Worm (Caenorhabditis elegans) whole organism, early embryonic: ENCODE results near the gene C44B11.6.

Source experiments
- B0310.2 ChIP-seq: sonication (generic microtip); optimal IDR thresholded peaks from 2 replicates; lab custom pipeline; 2016; ENCODE audit warnings: mild to moderate bottlenecking, missing genetic modification characterization, missing compliant biosample characterization
- F13C5.2 ChIP-seq: sonication (generic microtip); optimal IDR thresholded peaks from 2 replicates; lab custom pipeline; 2017; ENCODE audit warnings: mild to moderate bottlenecking, missing genetic modification characterization, inconsistent platforms, missing compliant biosample characterization
- aly-1 ChIP-seq: sonication (generic microtip); optimal IDR thresholded peaks from 2 replicates; lab custom pipeline; 2016; ENCODE audit warnings: missing genetic modification characterization, missing compliant biosample characterization
- ama-1 ChIP-seq: fragments of 150-350 bp; optimal IDR thresholded peaks from 2 replicates; lab custom pipeline; 2014
- ceh-13 ChIP-seq: fragments of 200-800 bp; sonication (Bioruptor generic); optimal IDR thresholded peaks from 2 replicates; lab custom pipeline; 2018; ENCODE audit warnings: mild to moderate bottlenecking, missing genetic modification characterization, missing compliant biosample characterization
- ceh-36 ChIP-seq: sonication (generic microtip); optimal IDR thresholded peaks from 2 replicates; lab custom pipeline; 2016; ENCODE audit warnings: missing genetic modification characterization, inconsistent platforms, missing compliant biosample characterization
- ets-7 ChIP-seq: sonication (generic microtip); optimal IDR thresholded peaks from 2 replicates; lab custom pipeline; 2016; ENCODE audit warnings: missing genotype, missing genetic modification characterization, missing compliant biosample characterization
- flt-1 ChIP-seq: fragments of 200-800 bp; sonication (Bioruptor generic); IDR thresholded peaks from 2 replicates; pipeline ENCODE4 v1.3.6; 2022; ENCODE audit warnings: missing genetic modification characterization, missing compliant biosample characterization
- hmbx-1 ChIP-seq: sonication (generic microtip); optimal IDR thresholded peaks from 2 replicates; lab custom pipeline; 2016; ENCODE audit warnings: mild to moderate bottlenecking, missing genetic modification characterization, missing compliant biosample characterization
- hmg-4 ChIP-seq: fragments of 200-800 bp; sonication (Bioruptor generic); optimal IDR thresholded peaks from 2 replicates; lab custom pipeline; 2018; ENCODE audit warnings: mild to moderate bottlenecking, missing genetic modification characterization, missing compliant biosample characterization
- hnd-1 ChIP-seq: sonication (generic microtip); optimal IDR thresholded peaks from 2 replicates; lab custom pipeline; 2016; ENCODE audit warnings: missing genetic modification characterization, missing compliant biosample characterization
- pes-1 ChIP-seq: fragments of 200-800 bp; sonication (Bioruptor generic); IDR thresholded peaks from 2 replicates; pipeline ENCODE4 v1.3.6; 2022; ENCODE audit warnings: missing genetic modification reagents, missing genetic modification characterization, missing compliant biosample characterization
- scrt-1 ChIP-seq: fragments of 200-800 bp; sonication (Bioruptor generic); IDR thresholded peaks from 2 replicates; pipeline ENCODE4 v1.3.6; 2022; ENCODE audit warnings: missing genetic modification characterization, missing compliant biosample characterization
- sea-1 ChIP-seq: fragments of 200-800 bp; sonication (Bioruptor generic); conservative IDR thresholded peaks from 2 replicates; pipeline ENCODE4 v1.3.6; 2022; ENCODE audit warnings: missing genetic modification characterization, missing compliant biosample characterization
- tbx-11 ChIP-seq: fragments of 200-800 bp; sonication (Bioruptor generic); IDR thresholded peaks from 2 replicates; pipeline ENCODE4 v1.3.6; 2022; ENCODE audit warnings: missing genetic modification characterization, missing compliant biosample characterization
- tbx-37 ChIP-seq: fragments of 200-800 bp; sonication (Bioruptor generic); conservative IDR thresholded peaks from 2 replicates; pipeline ENCODE4 v1.3.6; 2022; ENCODE audit warnings: missing genetic modification reagents, missing genetic modification characterization, missing compliant biosample characterization
- tra-4 ChIP-seq: sonication (generic microtip); optimal IDR thresholded peaks from 2 replicates; lab custom pipeline; 2017; ENCODE audit warnings: missing genetic modification characterization, missing compliant biosample characterization

C44B11.6 gene

ce11 chrIII:3171382-3171781 lies 18.4 kb downstream of the C44B11.6 start, which contains the start of gene R148.4:
TSS of gene R148.4 (plus strand) at chrIII:3171592.
- TF ChIP-seq hmg-4 (no peak), B0310.2 (tag; lab: Kevin White, UChicago) (peak; percentile 35), hnd-1 (no peak), sea-1 (GFP tag; lab: Robert Waterston, UW) (no peak)

ce11 chrIII:3174985-3175384 lies 22.0 kb downstream of the C44B11.6 start, which contains the start of gene R148.3:
TSS of gene R148.3 (plus strand) at chrIII:3175331.
- peak; percentile 86 for TF ChIP-seq F13C5.2 (tag; lab: Kevin White, UChicago)
- peak; percentile 94 for TF ChIP-seq ceh-36 (tag; lab: Kevin White, UChicago)
- peak; percentile 68 for TF ChIP-seq aly-1 (tag; lab: Kevin White, UChicago)
- peak; percentile 82 for TF ChIP-seq pes-1
- TF ChIP-seq ets-7: peak; percentile 56
- peak; percentile 73 for TF ChIP-seq tra-4
- TF ChIP-seq B0310.2 (tag; lab: Kevin White, UChicago): peak; percentile 58
- peak; percentile 64 for TF ChIP-seq hnd-1
- peak; percentile 63 for TF ChIP-seq ceh-13 (GFP tag; lab: Kevin White, UChicago)
- TF ChIP-seq flt-1 (GFP tag; lab: Robert Waterston, UW): peak; percentile 69; the same call in 1 of the 2 replicates
- no peak for TF ChIP-seq ama-1 (lab: Kevin White, UChicago)
- peak; percentile 80; the same call in 1 of the 2 replicates for TF ChIP-seq sea-1 (GFP tag; lab: Robert Waterston, UW)
- peak; percentile 32 for TF ChIP-seq hmbx-1
- peak; percentile 44 for TF ChIP-seq hmg-4
- TF ChIP-seq tbx-11 (GFP tag; lab: Robert Waterston, UW): peak; percentile 73
- peak; percentile 76 for TF ChIP-seq tbx-37 (GFP tag; lab: Robert Waterston, UW)
- peak; percentile 82 for TF ChIP-seq scrt-1 (GFP tag; lab: Robert Waterston, UW)

- no peak for TF ChIP-seq sea-1 (GFP tag; lab: Robert Waterston, UW)
- TF ChIP-seq ceh-36 (tag; lab: Kevin White, UChicago): no peak
- TF ChIP-seq flt-1 (GFP tag; lab: Robert Waterston, UW): no peak
- TF ChIP-seq ceh-13 (GFP tag; lab: Kevin White, UChicago): no peak
Measured at ce11 chrIII:3176775-3177174, 23.8 kb downstream of the C44B11.6 start.

ce11 chrIII:3179855-3180254 lies 26.9 kb downstream of the C44B11.6 start:
- TF ChIP-seq pes-1 (no peak), flt-1 (GFP tag; lab: Robert Waterston, UW) (no peak)

DNA sequence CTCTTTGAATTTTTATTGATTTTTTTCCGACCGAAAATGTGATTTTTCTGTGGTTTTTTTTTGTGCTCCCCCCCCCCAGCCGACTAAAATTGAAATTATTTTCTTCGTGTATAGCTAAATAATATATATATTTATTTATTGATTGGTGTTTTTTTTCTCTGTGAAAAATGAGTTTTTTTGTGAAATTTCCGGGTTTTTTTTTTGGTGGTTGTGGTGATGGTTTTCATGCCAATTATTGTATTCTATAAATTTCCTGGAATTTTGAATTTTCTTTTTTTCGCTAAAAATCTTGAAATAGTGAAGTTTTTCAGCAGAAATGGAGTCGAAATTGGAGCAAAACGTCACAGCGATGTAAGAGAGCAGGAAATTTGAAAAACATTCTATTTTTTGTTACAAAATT lies 30.4 kb downstream of the C44B11.6 start, which contains the start of gene lmtr-5:
TSS of gene lmtr-5 (plus strand) at position 301 of the 400 bp plus-strand sequence.
- TF ChIP-seq ceh-13 (GFP tag; lab: Kevin White, UChicago): no peak
- no peak for TF ChIP-seq flt-1 (GFP tag; lab: Robert Waterston, UW)
- TF ChIP-seq tra-4: no peak
- no peak for TF ChIP-seq pes-1
- no peak for TF ChIP-seq hnd-1
- TF ChIP-seq sea-1 (GFP tag; lab: Robert Waterston, UW): no peak
- TF ChIP-seq ets-7: no peak
- no peak for TF ChIP-seq B0310.2 (tag; lab: Kevin White, UChicago)
- TF ChIP-seq hmg-4: no peak
- TF ChIP-seq tbx-37 (GFP tag; lab: Robert Waterston, UW): no peak
- no peak for TF ChIP-seq aly-1 (tag; lab: Kevin White, UChicago)
- no peak for TF ChIP-seq hmbx-1
- TF ChIP-seq F13C5.2 (tag; lab: Kevin White, UChicago): no peak
- no peak for TF ChIP-seq tbx-11 (GFP tag; lab: Robert Waterston, UW)

DNA sequence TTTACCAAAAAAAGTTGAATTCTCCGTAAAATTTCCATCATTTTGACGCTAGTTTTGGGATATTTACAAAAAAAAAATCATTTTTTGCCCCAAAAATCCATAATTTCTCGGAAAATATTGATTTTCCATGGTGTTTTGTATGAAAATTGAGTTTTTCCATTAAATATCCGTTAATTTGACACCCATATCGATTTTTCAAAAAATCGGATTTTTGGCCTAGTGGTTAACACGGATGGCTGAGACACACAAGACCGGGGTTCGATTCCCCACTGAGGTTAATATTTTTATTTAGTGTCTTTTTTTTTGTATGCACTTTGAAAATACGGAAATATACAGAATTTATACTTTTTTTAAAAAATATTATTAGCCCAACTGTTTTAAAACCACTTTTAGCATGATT lies 32.3 kb downstream of the C44B11.6 start:
- TF ChIP-seq tbx-37 (GFP tag; lab: Robert Waterston, UW): no peak
- TF ChIP-seq ama-1 (lab: Kevin White, UChicago): no peak
- TF ChIP-seq ceh-36 (tag; lab: Kevin White, UChicago): no peak
- TF ChIP-seq sea-1 (GFP tag; lab: Robert Waterston, UW): no peak
- TF ChIP-seq ets-7: no peak
- TF ChIP-seq tbx-11 (GFP tag; lab: Robert Waterston, UW): no peak
- TF ChIP-seq hnd-1: no peak
- TF ChIP-seq pes-1: no peak
- TF ChIP-seq scrt-1 (GFP tag; lab: Robert Waterston, UW): no peak
- no peak for TF ChIP-seq hmbx-1
- TF ChIP-seq B0310.2 (tag; lab: Kevin White, UChicago): no peak
- TF ChIP-seq aly-1 (tag; lab: Kevin White, UChicago): no peak
- TF ChIP-seq tra-4: no peak
- TF ChIP-seq F13C5.2 (tag; lab: Kevin White, UChicago): no peak
- TF ChIP-seq flt-1 (GFP tag; lab: Robert Waterston, UW): no peak
- TF ChIP-seq hmg-4: no peak
- TF ChIP-seq ceh-13 (GFP tag; lab: Kevin White, UChicago): no peak

DNA sequence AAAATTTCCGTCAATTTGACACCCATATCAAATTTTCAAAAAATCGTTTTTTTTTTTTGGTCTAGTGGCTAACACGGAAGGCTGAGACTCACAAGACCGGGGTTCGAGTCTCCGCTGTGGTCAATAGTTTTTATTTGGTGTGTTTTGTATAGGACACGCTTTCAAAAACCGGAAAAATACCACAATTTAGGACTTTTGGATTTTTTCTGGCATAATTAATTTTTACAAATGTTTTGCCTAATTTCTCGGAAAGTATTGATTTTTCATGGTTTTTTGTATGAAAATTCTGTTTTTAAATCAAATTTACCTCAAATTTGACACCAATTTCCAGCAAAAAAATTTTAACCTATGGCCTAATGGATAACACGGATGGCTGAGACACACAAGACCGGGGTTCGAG lies 33.0 kb downstream of the C44B11.6 start, which contains the start of gene mks-1:
TSS of gene mks-1 (plus strand) at position 301 of the 400 bp plus-strand sequence.
- TF ChIP-seq B0310.2 (tag; lab: Kevin White, UChicago) (no peak), pes-1 (no peak), F13C5.2 (tag; lab: Kevin White, UChicago) (no peak), ceh-13 (GFP tag; lab: Kevin White, UChicago) (no peak), ama-1 (lab: Kevin White, UChicago) (no peak), flt-1 (GFP tag; lab: Robert Waterston, UW) (no peak)

DNA sequence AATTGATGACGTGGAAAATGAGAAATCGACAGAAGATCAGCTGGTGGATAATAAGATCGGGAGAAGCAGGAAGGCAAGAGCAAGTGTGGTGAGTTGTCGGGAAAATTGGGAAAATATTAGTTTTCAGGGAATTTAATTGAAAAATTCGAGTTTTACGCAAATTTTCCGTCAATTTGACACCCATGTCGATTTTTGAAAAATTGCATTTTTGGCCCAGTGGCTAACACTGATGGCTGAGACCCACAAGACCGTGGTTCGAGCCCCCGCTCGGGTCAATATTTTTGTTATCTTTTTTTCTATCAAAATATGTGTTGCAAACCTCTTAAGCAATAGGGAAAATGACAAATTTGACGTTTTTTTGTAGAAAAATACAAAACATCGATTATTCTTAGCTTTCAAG lies 35.6 kb downstream of the C44B11.6 start:
- TF ChIP-seq pes-1 (no peak), aly-1 (tag; lab: Kevin White, UChicago) (no peak), scrt-1 (GFP tag; lab: Robert Waterston, UW) (no peak), hnd-1 (no peak), F13C5.2 (tag; lab: Kevin White, UChicago) (no peak), ama-1 (lab: Kevin White, UChicago) (no peak), ets-7 (no peak), sea-1 (GFP tag; lab: Robert Waterston, UW) (no peak), ceh-13 (GFP tag; lab: Kevin White, UChicago) (no peak), ceh-36 (tag; lab: Kevin White, UChicago) (no peak), flt-1 (GFP tag; lab: Robert Waterston, UW) (no peak), tbx-37 (GFP tag; lab: Robert Waterston, UW) (no peak), tbx-11 (GFP tag; lab: Robert Waterston, UW) (no peak), hmbx-1 (no peak), tra-4 (no peak), B0310.2 (tag; lab: Kevin White, UChicago) (no peak), hmg-4 (no peak)
